Fruit fly (Drosophila melanogaster): ENCODE data around the gene CG42238.

Gene CG42238

dm6 chr2L:21038723-21039122 lies 13.2 kb downstream of the CG42238 start (continued):
- TF ChIP-seq Jarid2 (GFP tag; optimal IDR thresholded peaks at IDR 0.05) = no peak
- TF ChIP-seq Fer2 (tag; optimal IDR thresholded peaks at IDR 0.05) = no peak
- no peak for TF ChIP-seq ab (GFP tag; optimal IDR thresholded peaks at IDR 0.05)
- no peak for TF ChIP-seq vnd (GFP tag; IDR thresholded peaks at IDR 0.05; ENCODE audit: partially characterized antibody)
- peak; percentile 33 for TF ChIP-seq CG3407 (GFP tag; optimal IDR thresholded peaks at IDR 0.05)
- peak in 1 of 2 experiments; percentile 52 for TF ChIP-seq Hr78 (GFP tag; optimal IDR thresholded peaks at IDR 0.05)
- TF ChIP-seq Tbp (GFP tag; optimal IDR thresholded peaks at IDR 0.05) = no peak
- peak; percentile 62 for TF ChIP-seq dmrt11E (tag; optimal IDR thresholded peaks at IDR 0.05)
- TF ChIP-seq sug (tag; optimal IDR thresholded peaks at IDR 0.05) = no peak
- no peak for TF ChIP-seq ewg (GFP tag; optimal IDR thresholded peaks at IDR 0.05)
- TF ChIP-seq CG8388 (GFP tag; optimal IDR thresholded peaks at IDR 0.05) = peak; percentile 60
- TF ChIP-seq da (GFP tag; optimal IDR thresholded peaks at IDR 0.05) = peak; percentile 4
- peak; percentile 30; the same call in 1 of the 3 replicates for TF ChIP-seq Aef1 (GFP tag; IDR thresholded peaks at IDR 0.05)
- no peak for TF ChIP-seq Dref (GFP tag; IDR thresholded peaks at IDR 0.05)
- peak; percentile 63 for TF ChIP-seq CG4424 (GFP tag; optimal IDR thresholded peaks at IDR 0.05)
- peak; percentile 76 for TF ChIP-seq unpg (GFP tag; optimal IDR thresholded peaks at IDR 0.05)
- TF ChIP-seq wdn (GFP tag; IDR thresholded peaks at IDR 0.05) = no peak
- no peak for TF ChIP-seq hbn (GFP tag; IDR thresholded peaks at IDR 0.05; ENCODE audit: partially characterized antibody)
- no peak for TF ChIP-seq Hand (GFP tag; optimal IDR thresholded peaks at IDR 0.05)
- TF ChIP-seq Nf-YA (GFP tag; IDR thresholded peaks at IDR 0.05) = peak; percentile 41; the same call in 1 of the 2 replicates
- TF ChIP-seq D19B (GFP tag; optimal IDR thresholded peaks at IDR 0.05) = peak; percentile 31
- TF ChIP-seq CG4360 (GFP tag; IDR thresholded peaks at IDR 0.05) = no peak
- peak; percentile 49 for TF ChIP-seq CG12219 (GFP tag; optimal IDR thresholded peaks at IDR 0.05)
- TF ChIP-seq sisA (GFP tag; IDR thresholded peaks at IDR 0.05) = peak; percentile 61
- peak; percentile 71 for TF ChIP-seq lmd (GFP tag; IDR thresholded peaks at IDR 0.05)
- TF ChIP-seq Lim3 (GFP tag; IDR thresholded peaks at IDR 0.05) = no peak
- peak; percentile 35; the same call in 1 of the 2 replicates for TF ChIP-seq CG3847 (GFP tag; IDR thresholded peaks at IDR 0.05)
- TF ChIP-seq ATbp (GFP tag; optimal IDR thresholded peaks at IDR 0.05) = peak; percentile 54
- no peak for TF ChIP-seq sqz (GFP tag; optimal IDR thresholded peaks at IDR 0.05)
- TF ChIP-seq CG10209 (GFP tag; optimal IDR thresholded peaks at IDR 0.05) = peak; percentile 67
- 0 out of 2 replicates have a peak, but pooled peaks have one; percentile 19 for TF ChIP-seq stc (GFP tag; IDR thresholded peaks at IDR 0.05)
- TF ChIP-seq CG14441 (GFP tag; IDR thresholded peaks at IDR 0.05) = peak; percentile 77
- TF ChIP-seq CG9876 (GFP tag; optimal IDR thresholded peaks at IDR 0.05) = no peak
- peak; percentile 46 for TF ChIP-seq zen (tag; optimal IDR thresholded peaks at IDR 0.05)
- no peak for TF ChIP-seq Dp (GFP tag; optimal IDR thresholded peaks at IDR 0.05)
- TF ChIP-seq trh (GFP tag; optimal IDR thresholded peaks at IDR 0.05) = no peak
- no peak for TF ChIP-seq CG3995 (GFP tag; optimal IDR thresholded peaks at IDR 0.05)
- TF ChIP-seq CG11093 (GFP tag; IDR thresholded peaks at IDR 0.05) = peak; percentile 38; the same call in 1 of the 3 replicates
- TF ChIP-seq E2f2 (GFP tag; IDR thresholded peaks at IDR 0.05) = peak; percentile 29; the same call in 1 of the 2 replicates
- TF ChIP-seq Rfx (GFP tag; IDR thresholded peaks at IDR 0.05) = peak; percentile 71
- TF ChIP-seq zfh1 (GFP tag; IDR thresholded peaks at IDR 0.05) = peak; percentile 72
- TF ChIP-seq CG8924 (tag; optimal IDR thresholded peaks at IDR 0.05) = peak; percentile 25
- TF ChIP-seq so (GFP tag; IDR thresholded peaks at IDR 0.05) = peak; percentile 66; the same call in 1 of the 3 replicates
- TF ChIP-seq Fer1 (GFP tag; optimal IDR thresholded peaks at IDR 0.05) = peak; percentile 48
- TF ChIP-seq CG14710 (tag; optimal IDR thresholded peaks at IDR 0.05) = peak; percentile 54
- TF ChIP-seq tll (GFP tag; optimal IDR thresholded peaks at IDR 0.05) = no peak
- TF ChIP-seq Hey (tag; optimal IDR thresholded peaks at IDR 0.05) = no peak
- TF ChIP-seq sd (tag; optimal IDR thresholded peaks at IDR 0.05) = peak; percentile 44
- peak; percentile 37; the same call in 1 of the 2 replicates for TF ChIP-seq CG31224 (GFP tag; IDR thresholded peaks at IDR 0.05)
- TF ChIP-seq CG10565 (GFP tag; optimal IDR thresholded peaks at IDR 0.05) = no peak
